Fruit fly (Drosophila melanogaster): ENCODE results near the gene cpo.

DNA sequence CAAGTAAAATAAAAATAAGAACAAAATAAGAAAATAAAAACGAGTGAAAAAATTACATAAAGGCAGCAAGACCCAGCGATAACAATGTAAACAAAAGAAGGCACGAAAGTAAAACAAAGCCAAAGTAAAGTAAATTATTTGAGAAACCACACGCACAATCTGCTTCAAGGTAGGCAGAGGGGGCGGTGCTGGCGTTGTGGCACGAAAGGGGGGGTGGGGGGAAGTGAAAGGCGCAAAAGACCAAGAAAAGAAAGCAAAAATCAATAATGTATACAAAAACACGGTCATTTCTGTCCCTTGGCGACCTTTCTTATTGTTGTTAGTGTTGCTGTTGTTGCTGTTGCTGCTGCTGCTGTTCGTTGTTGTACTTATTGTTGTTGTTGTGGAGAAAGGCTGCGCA, 22.4 kb upstream of the cpo start:
- TF ChIP-seq CG14711 (tag; optimal IDR thresholded peaks at IDR 0.05) (no peak), Hr96 (GFP tag; optimal IDR thresholded peaks at IDR 0.05) (no peak), CG5204 (GFP tag; optimal IDR thresholded peaks at IDR 0.05) (no peak), cnc (optimal IDR thresholded peaks at IDR 0.05) (no peak), bab1 (GFP tag; optimal IDR thresholded peaks at IDR 0.05) (no peak), cic (GFP tag; optimal IDR thresholded peaks at IDR 0.05) (no peak), CG7045 (GFP tag; optimal IDR thresholded peaks at IDR 0.05) (no peak)

All from whole organism, adult.